Worm (Caenorhabditis elegans): ENCODE results near the gene ostb-1.

ostb-1 gene

ce11 chrII:7860221-7860928 lies 3.9 kb upstream of the ostb-1 start, which contains the start of gene lin-5 (continued):
- TF ChIP-seq cebp-2 (GFP tag; IDR thresholded peaks at IDR 0.05), result no peak
- no peak for TF ChIP-seq let-526 (GFP tag; IDR thresholded peaks at IDR 0.05)
- peak; percentile 82 for TF ChIP-seq snpc-3.4 (tag; optimal IDR thresholded peaks at IDR 0.05)
- no peak for TF ChIP-seq T26A5.8 (tag; optimal IDR thresholded peaks at IDR 0.05)
- TF ChIP-seq C06A6.2 (GFP tag; conservative IDR thresholded peaks at IDR 0.05), result no peak
- TF ChIP-seq nfyb-1 (GFP tag; IDR thresholded peaks at IDR 0.05), result 0 out of 2 replicates have a peak, but pooled peaks have one; percentile 33
- no peak for TF ChIP-seq pbrm-1 (GFP tag; IDR thresholded peaks at IDR 0.05)
- peak; percentile 69; the same call in 1 of the 2 replicates for TF ChIP-seq Y95B8A.8 (GFP tag; IDR thresholded peaks at IDR 0.05)
- TF ChIP-seq nhr-120 (GFP tag; IDR thresholded peaks at IDR 0.05), result no peak
- TF ChIP-seq F55B11.4 (tag; optimal IDR thresholded peaks at IDR 0.05; ENCODE audit: borderline replicate concordance, insufficient read depth), result no peak
- TF ChIP-seq dpl-1 (GFP tag; optimal IDR thresholded peaks at IDR 0.05), result peak; percentile 80
- peak; percentile 41; the same call in 1 of the 2 replicates for TF ChIP-seq B0019.2 (GFP tag; conservative IDR thresholded peaks at IDR 0.05)
- TF ChIP-seq cebp-1 (GFP tag; IDR thresholded peaks at IDR 0.05), result no peak
- peak; percentile 13 for TF ChIP-seq cebp-1 (tag; optimal IDR thresholded peaks at IDR 0.05)
- TF ChIP-seq egl-44 (GFP tag; IDR thresholded peaks at IDR 0.05), result no peak
- TF ChIP-seq mel-28 (tag; optimal IDR thresholded peaks at IDR 0.05; ENCODE audit: borderline replicate concordance), result no peak
- TF ChIP-seq ceh-40 (GFP tag; IDR thresholded peaks at IDR 0.05), result no peak
- TF ChIP-seq ceh-27 (GFP tag; optimal IDR thresholded peaks at IDR 0.05), result peak; percentile 23
- peak; percentile 91 for TF ChIP-seq D2030.7 (GFP tag; IDR thresholded peaks at IDR 0.05)
- TF ChIP-seq attf-6 (GFP tag; IDR thresholded peaks at IDR 0.05), result 0 out of 2 replicates have a peak, but pooled peaks have one; percentile 10
- TF ChIP-seq B0035.1 (tag; optimal IDR thresholded peaks at IDR 0.05), result no peak
- TF ChIP-seq tbp1 (GFP tag; optimal IDR thresholded peaks at IDR 0.05), result peak; percentile 35
- TF ChIP-seq F37B4.10 (GFP tag; IDR thresholded peaks at IDR 0.05), result no peak
- no peak for TF ChIP-seq nhr-27 (tag; optimal IDR thresholded peaks at IDR 0.05)
- no peak for TF ChIP-seq dpff-1 (tag; optimal IDR thresholded peaks at IDR 0.05)
- TF ChIP-seq gei-17 (GFP tag; optimal IDR thresholded peaks at IDR 0.05), result no peak
- TF ChIP-seq egl-18 (GFP tag; IDR thresholded peaks at IDR 0.05), result no peak
- no peak for TF ChIP-seq ets-4 (GFP tag; optimal IDR thresholded peaks at IDR 0.05)
- TF ChIP-seq ztf-18 (tag; optimal IDR thresholded peaks at IDR 0.05), result peak; percentile 1
- TF ChIP-seq F57C9.4 (tag; optimal IDR thresholded peaks at IDR 0.05), result no peak
- TF ChIP-seq him-1 (tag; optimal IDR thresholded peaks at IDR 0.05), result no peak
- TF ChIP-seq rec-8 (tag; optimal IDR thresholded peaks at IDR 0.05), result no peak
- no peak for TF ChIP-seq C17E4.6 (GFP tag; IDR thresholded peaks at IDR 0.05)
- no peak for TF ChIP-seq unc-62 (GFP tag; optimal IDR thresholded peaks at IDR 0.05)
- peak; percentile 92 for TF ChIP-seq lin-54 (GFP tag; optimal IDR thresholded peaks at IDR 0.05)
- TF ChIP-seq ceh-79 (tag; optimal IDR thresholded peaks at IDR 0.05), result no peak
- no peak for TF ChIP-seq ztf-28 (GFP tag; IDR thresholded peaks at IDR 0.05)
- peak; percentile 70 for TF ChIP-seq ekl-4 (GFP tag; IDR thresholded peaks at IDR 0.05)
- no peak for TF ChIP-seq athp-1 (tag; optimal IDR thresholded peaks at IDR 0.05)
- no peak for TF ChIP-seq F22D6.2 (tag; optimal IDR thresholded peaks at IDR 0.05)
- no peak for TF ChIP-seq Y53F4B.3 (GFP tag; IDR thresholded peaks at IDR 0.05)
- no peak for TF ChIP-seq bed-2 (GFP tag; IDR thresholded peaks at IDR 0.05)
- TF ChIP-seq atf-7 (tag; optimal IDR thresholded peaks at IDR 0.05), result no peak
- TF ChIP-seq egrh-3 (GFP tag; IDR thresholded peaks at IDR 0.05), result no peak
- TF ChIP-seq madf-8 (GFP tag; conservative IDR thresholded peaks at IDR 0.05), result peak; percentile 95
- TF ChIP-seq bed-1 (GFP tag; IDR thresholded peaks at IDR 0.05), result no peak
- no peak for TF ChIP-seq K11D2.4 (GFP tag; IDR thresholded peaks at IDR 0.05)
- TF ChIP-seq attf-5 (GFP tag; optimal IDR thresholded peaks at IDR 0.05), result peak; percentile 55
